Worm (Caenorhabditis elegans) whole organism, mixed stage, embryonic: ENCODE measurements around the gene ZK632.9.

Experiments used
- ces-1 ChIP-seq: fragments of 150-350 bp; optimal IDR thresholded peaks from 2 replicates; lab custom pipeline; 2014; ENCODE audit warnings: missing biosample characterization, missing genetic modification reagents, missing genetic modification characterization
- drap-1 ChIP-seq: fragments of 200-800 bp; sonication (Bioruptor generic); optimal IDR thresholded peaks from 3 replicates; lab custom pipeline; 2018; ENCODE audit warnings: mild to moderate bottlenecking, missing genetic modification characterization, missing compliant biosample characterization
- lsy-2 ChIP-seq: fragments of 150-350 bp; optimal IDR thresholded peaks from 2 replicates; lab custom pipeline; 2014; ENCODE audit warnings: missing biosample characterization, missing genetic modification characterization
- mep-1 ChIP-seq: fragments of 150-350 bp; optimal IDR thresholded peaks from 2 replicates; lab custom pipeline; 2017; ENCODE audit warnings: missing biosample characterization, missing genetic modification reagents, missing genetic modification characterization, inconsistent platforms
- nhr-12 ChIP-seq: fragments of 150-350 bp; optimal IDR thresholded peaks from 2 replicates; lab custom pipeline; 2014; ENCODE audit warnings: missing biosample characterization, missing genetic modification characterization
- pha-4 ChIP-seq: fragments of 150-350 bp; optimal IDR thresholded peaks from 2 replicates; lab custom pipeline; 2018; ENCODE audit warnings: missing biosample characterization, missing genetic modification reagents, missing genetic modification characterization
- snpc-4 ChIP-seq: fragments of 150-350 bp; optimal IDR thresholded peaks from 2 replicates; lab custom pipeline; 2014; ENCODE audit warnings: missing biosample characterization, missing genetic modification characterization
- ztf-11 ChIP-seq: fragments of 150-350 bp; optimal IDR thresholded peaks from 2 replicates; lab custom pipeline; 2014; ENCODE audit warnings: missing biosample characterization, missing genetic modification characterization

- TF ChIP-seq pha-4 (tag; lab: Kevin White, UChicago) (no peak), lsy-2 (tag; lab: Kevin White, UChicago) (no peak), ces-1 (GFP tag; lab: Kevin White, UChicago) (no peak), drap-1 (GFP tag; lab: Kevin White, UChicago) (no peak), ztf-11 (tag; lab: Kevin White, UChicago) (no peak), snpc-4 (no peak), mep-1 (tag; lab: Kevin White, UChicago) (no peak), nhr-12 (no peak)
These were observed 38.5 kb downstream of the ZK632.9 start for ce11 chrIII:9786776-9787175.
